Worm (Caenorhabditis elegans) whole organism, mixed stage, embryonic: Measurements from ENCODE around the gene cacn-1.

Experiments
- M03D4.4 ChIP-seq: sonication (generic microtip); optimal IDR thresholded peaks from 2 replicates; lab custom pipeline; 2017; ENCODE audit warnings: mild to moderate bottlenecking, missing genetic modification characterization, missing compliant biosample characterization
- elt-3 ChIP-seq: fragments of 150-350 bp; optimal IDR thresholded peaks from 2 replicates; lab custom pipeline; 2014; ENCODE audit warnings: missing biosample characterization, missing genetic modification characterization
- lsy-2 ChIP-seq: fragments of 150-350 bp; optimal IDR thresholded peaks from 2 replicates; lab custom pipeline; 2014; ENCODE audit warnings: missing biosample characterization, missing genetic modification characterization
- mep-1 ChIP-seq: fragments of 150-350 bp; optimal IDR thresholded peaks from 2 replicates; lab custom pipeline; 2017; ENCODE audit warnings: missing biosample characterization, missing genetic modification reagents, missing genetic modification characterization, inconsistent platforms
- nhr-12 ChIP-seq: fragments of 150-350 bp; optimal IDR thresholded peaks from 2 replicates; lab custom pipeline; 2014; ENCODE audit warnings: missing biosample characterization, missing genetic modification characterization
- nhr-76 ChIP-seq: sonication (generic microtip); optimal IDR thresholded peaks from 2 replicates; lab custom pipeline; 2017; ENCODE audit warnings: missing biosample characterization, missing genetic modification characterization
- unc-39 ChIP-seq: fragments of 150-350 bp; optimal IDR thresholded peaks from 2 replicates; lab custom pipeline; 2014; ENCODE audit warnings: missing biosample characterization, missing genetic modification characterization
- unc-62 ChIP-seq: fragments of 150-350 bp; optimal IDR thresholded peaks from 2 replicates; lab custom pipeline; 2014; ENCODE audit warnings: missing biosample characterization, missing genetic modification reagents, missing genetic modification characterization

DNA sequence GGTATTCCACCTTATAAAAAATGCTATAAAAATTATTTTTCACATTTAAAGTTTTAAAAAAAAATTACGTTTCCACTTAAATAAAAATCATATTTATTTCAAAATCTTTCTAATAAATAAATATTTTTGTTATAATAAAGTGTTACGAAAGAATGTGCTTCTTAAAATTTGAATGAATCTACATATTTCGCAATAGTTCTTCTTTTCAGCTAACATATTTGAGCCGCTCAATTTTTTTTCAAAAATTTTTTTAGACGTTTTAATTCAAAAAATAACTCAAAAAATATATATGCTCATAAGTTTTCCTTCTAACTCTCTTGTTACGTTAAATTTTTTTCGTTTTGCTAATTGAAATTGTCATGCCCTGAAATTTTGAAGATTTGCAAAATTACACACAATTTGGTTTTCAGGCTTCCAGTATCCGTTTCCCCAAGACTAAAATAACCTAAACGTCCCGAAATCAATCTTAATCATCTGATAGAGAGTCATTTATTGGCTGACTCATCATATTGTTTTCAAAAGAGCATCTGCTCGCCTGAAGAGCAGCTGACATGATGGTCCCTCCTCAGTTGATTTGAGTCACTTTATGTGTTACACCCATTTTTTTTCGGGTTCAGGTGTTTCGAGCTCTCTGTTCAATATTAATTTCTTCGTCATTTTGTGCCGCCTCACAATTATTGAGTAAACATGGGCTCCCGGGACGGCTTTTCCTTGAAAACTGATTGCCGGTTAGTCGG is 36.5 kb upstream of the cacn-1 start, which contains the start of gene efhd-1:
- TF ChIP-seq nhr-12 (no peak), unc-39 (tag; lab: Kevin White, UChicago) (no peak), mep-1 (tag; lab: Kevin White, UChicago) (no peak), M03D4.4 (tag; lab: Kevin White, UChicago) (no peak), nhr-76 (no peak), elt-3 (no peak), unc-62 (GFP tag; lab: Kevin White, UChicago) (peak; percentile 89), lsy-2 (tag; lab: Kevin White, UChicago) (no peak)
